Worm (Caenorhabditis elegans): Measurements from ENCODE around the gene srz-104.

Gene srz-104

ce11 chrIV:16323373-16323772 lies at the start of gene srz-104:
srz-104 (plus strand) TSS chrIV:16323673.
- TF ChIP-seq T26A8.4 (GFP tag; IDR thresholded peaks at IDR 0.05): no peak
- no peak for TF ChIP-seq daf-12 (tag; optimal IDR thresholded peaks at IDR 0.05)
- TF ChIP-seq lin-39 (tag; optimal IDR thresholded peaks at IDR 0.05): no peak
- no peak for TF ChIP-seq F49E8.2 (tag; optimal IDR thresholded peaks at IDR 0.05; ENCODE audit: borderline replicate concordance)
- TF ChIP-seq mxl-2 (GFP tag; conservative IDR thresholded peaks at IDR 0.05): no peak
- no peak for TF ChIP-seq lin-15B (tag; optimal IDR thresholded peaks at IDR 0.05)
- TF ChIP-seq nhr-42 (GFP tag; IDR thresholded peaks at IDR 0.05): no peak
- TF ChIP-seq rbr-2 (tag; optimal IDR thresholded peaks at IDR 0.05): no peak
- TF ChIP-seq set-16 (GFP tag; IDR thresholded peaks at IDR 0.05): no peak
- no peak for TF ChIP-seq aha-1 (tag)
- TF ChIP-seq egl-27 (tag; optimal IDR thresholded peaks at IDR 0.05): no peak

- no peak for TF ChIP-seq fkh-10 (GFP tag; optimal IDR thresholded peaks at IDR 0.05)
- TF ChIP-seq daf-12 (tag; optimal IDR thresholded peaks at IDR 0.05): no peak
- no peak for TF ChIP-seq T26A8.4 (GFP tag; IDR thresholded peaks at IDR 0.05)
- no peak for TF ChIP-seq lim-7 (GFP tag; IDR thresholded peaks at IDR 0.05)
- no peak for TF ChIP-seq mep-1 (tag; optimal IDR thresholded peaks at IDR 0.05)
- TF ChIP-seq Y5F2A.4 (GFP tag; optimal IDR thresholded peaks at IDR 0.05): no peak
- no peak for TF ChIP-seq spr-3 (GFP tag; optimal IDR thresholded peaks at IDR 0.05)
- no peak for TF ChIP-seq skn-1 (tag; optimal IDR thresholded peaks at IDR 0.05)
- no peak for TF ChIP-seq ama-1 (optimal IDR thresholded peaks at IDR 0.05)
- TF ChIP-seq mes-2 (tag; optimal IDR thresholded peaks at IDR 0.05; ENCODE audit: poor library complexity, severe bottlenecking): no peak
- TF ChIP-seq ceh-20 (GFP tag; IDR thresholded peaks at IDR 0.05): no peak
These were observed 46.2 kb upstream of the srz-104 start, which contains the start of gene F38C2.7 for ce11 chrIV:16277291-16277690. F38C2.7 (minus strand) TSS chrIV:16277391.

- no peak for TF ChIP-seq lim-7 (GFP tag; IDR thresholded peaks at IDR 0.05)
- TF ChIP-seq sdz-12 (GFP tag; optimal IDR thresholded peaks at IDR 0.05): no peak
- no peak for TF ChIP-seq hlh-30 (tag; optimal IDR thresholded peaks at IDR 0.05; ENCODE audit: insufficient read depth)
- TF ChIP-seq zip-11 (GFP tag; IDR thresholded peaks at IDR 0.05): no peak
- TF ChIP-seq F10B5.3 (tag; optimal IDR thresholded peaks at IDR 0.05): no peak
- TF ChIP-seq ceh-82 (tag; optimal IDR thresholded peaks at IDR 0.05): no peak
- TF ChIP-seq tag-97 (GFP tag; IDR thresholded peaks at IDR 0.05): no peak
- TF ChIP-seq daf-16 (GFP tag; optimal IDR thresholded peaks at IDR 0.05): no peak
- TF ChIP-seq daf-16 (tag; optimal IDR thresholded peaks at IDR 0.05): no peak
- no peak for TF ChIP-seq ztf-7 (tag; optimal IDR thresholded peaks at IDR 0.05)
- TF ChIP-seq hif-1 (tag; optimal IDR thresholded peaks at IDR 0.05): no peak
These were observed 45.6 kb upstream of the srz-104 start, which contains the start of gene ccch-2 for ce11 chrIV:16277902-16278301. ccch-2 (plus strand) TSS chrIV:16278202.

- TF ChIP-seq daf-16 (GFP tag; optimal IDR thresholded peaks at IDR 0.05): no peak
- TF ChIP-seq daf-16 (tag; optimal IDR thresholded peaks at IDR 0.05): no peak
- no peak for TF ChIP-seq vab-7 (GFP tag; IDR thresholded peaks at IDR 0.05)
- no peak for TF ChIP-seq rbr-2 (tag; optimal IDR thresholded peaks at IDR 0.05)
- no peak for TF ChIP-seq cey-2 (tag; optimal IDR thresholded peaks at IDR 0.05; ENCODE audit: borderline replicate concordance, insufficient read depth)
- no peak for TF ChIP-seq ama-1 (optimal IDR thresholded peaks at IDR 0.05)
- TF ChIP-seq set-16 (GFP tag; IDR thresholded peaks at IDR 0.05): no peak
- no peak for TF ChIP-seq snpc-4 (tag; optimal IDR thresholded peaks at IDR 0.05)
- TF ChIP-seq sdz-12 (GFP tag; optimal IDR thresholded peaks at IDR 0.05): no peak
These were observed 42.9 kb upstream of the srz-104 start, which contains the start of gene clec-191 for ce11 chrIV:16280614-16281013. clec-191 (minus strand) TSS chrIV:16280714.

ce11 chrIV:16290745-16291144 lies 32.7 kb upstream of the srz-104 start, which contains the start of gene srz-75:
srz-75 (minus strand) TSS chrIV:16290845.
- TF ChIP-seq unc-62 (GFP tag; optimal IDR thresholded peaks at IDR 0.05 in 1 of 2) (peak in 1 of 2 experiments; percentile 77), unc-62 (tag; optimal IDR thresholded peaks at IDR 0.05) (no peak), aha-1 (tag) (peak; percentile 64), daf-19 (GFP tag; conservative IDR thresholded peaks at IDR 0.05) (no peak), vab-7 (GFP tag; IDR thresholded peaks at IDR 0.05) (no peak), nhr-77 (tag; optimal IDR thresholded peaks at IDR 0.05) (no peak), F26F4.8 (GFP tag; conservative IDR thresholded peaks at IDR 0.05) (no peak), lin-15B (tag; optimal IDR thresholded peaks at IDR 0.05) (no peak)
